Worm (Caenorhabditis elegans): ENCODE measurements around the gene asp-12.

asp-12 gene

DNA sequence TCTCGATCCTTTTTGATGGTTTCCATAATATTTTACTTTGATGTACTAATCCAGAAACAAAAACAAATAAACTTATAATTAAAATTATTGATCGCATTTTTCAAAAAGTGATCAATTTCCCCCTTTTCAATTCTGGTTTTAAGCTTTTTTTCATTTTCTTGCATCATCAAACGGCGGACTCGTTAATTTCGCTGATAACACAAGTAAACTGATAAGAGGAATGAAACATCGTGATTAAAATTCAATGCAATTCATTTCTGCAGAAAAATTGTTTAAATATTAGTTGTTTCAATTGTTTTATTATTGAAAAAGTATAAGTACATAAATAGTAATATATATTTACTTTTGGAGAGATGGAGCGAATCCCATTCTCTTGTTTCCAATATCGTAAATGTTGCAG lies 1.7 kb upstream of the asp-12 start:
- peak in 1 of 2 experiments; percentile 24 for TF ChIP-seq lsy-2 (tag; optimal IDR thresholded peaks at IDR 0.05)
- TF ChIP-seq elt-3 (tag; optimal IDR thresholded peaks at IDR 0.05), result no peak
- TF ChIP-seq gmeb-1 (tag; optimal IDR thresholded peaks at IDR 0.05), result peak; percentile 71
- no peak for TF ChIP-seq alr-1 (tag; optimal IDR thresholded peaks at IDR 0.05)
- peak; percentile 77 for TF ChIP-seq crh-2 (tag; optimal IDR thresholded peaks at IDR 0.05)
- TF ChIP-seq sma-3 (GFP tag; optimal IDR thresholded peaks at IDR 0.05), result peak; percentile 34
- no peak for TF ChIP-seq nhr-237 (tag; optimal IDR thresholded peaks at IDR 0.05)
- TF ChIP-seq sma-9 (GFP tag; optimal IDR thresholded peaks at IDR 0.05), result peak; percentile 63
- no peak for TF ChIP-seq sma-9 (tag; optimal IDR thresholded peaks at IDR 0.05)
- no peak for TF ChIP-seq C34F6.9 (tag; optimal IDR thresholded peaks at IDR 0.05)
- TF ChIP-seq lin-13 (GFP tag; optimal IDR thresholded peaks at IDR 0.05), result peak; percentile 16
- TF ChIP-seq fos-1 (tag; optimal IDR thresholded peaks at IDR 0.05), result peak; percentile 73
- no peak for TF ChIP-seq ama-1 (optimal IDR thresholded peaks at IDR 0.05)
- peak; percentile 66 for TF ChIP-seq nhr-129 (tag; optimal IDR thresholded peaks at IDR 0.05)

DNA sequence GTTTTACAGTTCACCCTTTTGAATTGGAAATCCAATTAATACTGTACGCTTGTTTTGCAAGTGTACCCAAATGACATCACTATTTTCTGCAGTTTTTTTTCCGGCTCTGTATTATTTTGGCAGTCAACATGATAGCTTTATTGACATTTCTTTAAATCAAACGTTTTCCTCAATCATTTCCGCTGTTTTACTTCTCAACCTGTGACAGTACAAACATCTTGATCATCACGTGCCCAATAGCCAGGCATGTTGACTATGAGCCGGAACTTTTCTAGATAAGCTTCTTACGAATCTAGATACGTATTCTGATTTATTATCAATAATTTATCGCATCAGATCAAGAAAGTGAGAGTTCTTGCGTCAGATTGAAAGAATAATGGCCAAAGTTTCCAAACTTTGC lies 868 bp downstream of the asp-12 start:
- TF ChIP-seq sma-3 (GFP tag; optimal IDR thresholded peaks at IDR 0.05) (peak; percentile 9), fos-1 (tag; optimal IDR thresholded peaks at IDR 0.05) (peak; percentile 2), nhr-77 (tag; optimal IDR thresholded peaks at IDR 0.05) (no peak), ceh-82 (tag; optimal IDR thresholded peaks at IDR 0.05) (no peak), sma-9 (GFP tag; optimal IDR thresholded peaks at IDR 0.05) (peak; percentile 55), sma-9 (tag; optimal IDR thresholded peaks at IDR 0.05) (no peak)

DNA sequence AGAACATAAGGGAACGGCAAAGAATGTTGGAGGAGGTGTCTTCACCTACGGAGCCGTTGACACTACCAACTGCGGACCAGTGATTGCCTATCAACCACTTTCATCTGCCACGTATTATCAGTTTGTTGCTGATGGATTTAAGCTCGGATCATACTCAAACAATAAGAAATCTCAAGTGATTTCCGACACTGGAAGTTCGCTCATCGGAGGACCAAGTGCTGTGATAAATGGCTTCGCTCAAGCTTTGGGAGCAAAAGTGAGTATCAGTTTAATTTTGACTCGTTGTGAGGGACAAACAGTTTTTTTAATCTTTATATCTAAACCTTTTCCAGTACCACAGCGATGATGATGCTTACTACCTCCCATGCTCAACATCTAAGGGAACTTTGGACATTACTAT lies 2.4 kb downstream of the asp-12 start:
- TF ChIP-seq ztf-11 (tag; optimal IDR thresholded peaks at IDR 0.05) (no peak), skn-1 (tag; optimal IDR thresholded peaks at IDR 0.05) (no peak), ZK546.5 (tag; optimal IDR thresholded peaks at IDR 0.05) (no peak), nhr-10 (tag; optimal IDR thresholded peaks at IDR 0.05) (no peak), nhr-21 (tag; optimal IDR thresholded peaks at IDR 0.05) (no peak), nhr-12 (tag; optimal IDR thresholded peaks at IDR 0.05) (no peak), ama-1 (optimal IDR thresholded peaks at IDR 0.05) (no peak), peb-1 (tag; optimal IDR thresholded peaks at IDR 0.05) (no peak), unc-55 (GFP tag; optimal IDR thresholded peaks at IDR 0.05) (no peak), mdl-1 (tag; optimal IDR thresholded peaks at IDR 0.05) (no peak), ceh-82 (tag; optimal IDR thresholded peaks at IDR 0.05) (no peak), nhr-25 (tag; optimal IDR thresholded peaks at IDR 0.05) (no peak), nhr-237 (tag; optimal IDR thresholded peaks at IDR 0.05) (no peak), F13H6.1 (tag; optimal IDR thresholded peaks at IDR 0.05) (no peak), lsy-2 (tag; optimal IDR thresholded peaks at IDR 0.05) (no peak)

DNA sequence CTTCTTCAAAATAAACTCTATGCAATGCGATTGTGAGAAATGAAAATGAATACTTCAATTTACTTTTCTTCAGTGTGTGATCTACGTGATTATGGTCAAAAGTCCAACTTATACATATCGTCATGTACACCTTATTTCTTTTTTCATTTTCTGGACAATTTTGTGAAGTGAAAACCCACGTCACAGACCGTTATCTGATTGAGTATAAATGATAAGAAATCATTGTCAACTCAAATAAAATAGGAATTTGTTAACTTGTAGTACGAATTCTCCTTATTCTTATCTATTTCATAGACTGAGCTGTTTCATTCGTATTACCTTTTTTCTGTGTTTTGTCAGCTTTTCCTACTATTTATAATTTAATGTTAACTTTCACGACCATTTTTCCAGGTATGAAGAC lies 3.0 kb downstream of the asp-12 start, which contains the start of gene asp-5:
asp-5 (plus strand) TSS at position 391 of the 400 bp plus-strand sequence.
- TF ChIP-seq gmeb-1 (tag; optimal IDR thresholded peaks at IDR 0.05) (no peak), unc-39 (tag; optimal IDR thresholded peaks at IDR 0.05) (no peak), ceh-16 (tag; optimal IDR thresholded peaks at IDR 0.05) (no peak), crh-2 (tag; optimal IDR thresholded peaks at IDR 0.05) (peak; percentile 55), fos-1 (tag; optimal IDR thresholded peaks at IDR 0.05) (peak; percentile 41), R02D3.7 (tag; optimal IDR thresholded peaks at IDR 0.05) (no peak), sma-9 (GFP tag; optimal IDR thresholded peaks at IDR 0.05) (peak; percentile 34), sma-9 (tag; optimal IDR thresholded peaks at IDR 0.05) (no peak), lsy-2 (tag; optimal IDR thresholded peaks at IDR 0.05) (no peak), mab-5 (tag; optimal IDR thresholded peaks at IDR 0.05) (no peak), unc-55 (GFP tag; optimal IDR thresholded peaks at IDR 0.05) (no peak), nhr-25 (tag; optimal IDR thresholded peaks at IDR 0.05) (no peak), skn-1 (tag; optimal IDR thresholded peaks at IDR 0.05) (peak; percentile 20), nhr-237 (tag; optimal IDR thresholded peaks at IDR 0.05) (no peak), elt-3 (tag; optimal IDR thresholded peaks at IDR 0.05) (no peak), unc-62 (GFP tag; optimal IDR thresholded peaks at IDR 0.05) (no peak), nhr-129 (tag; optimal IDR thresholded peaks at IDR 0.05) (no peak), lin-11 (tag; optimal IDR thresholded peaks at IDR 0.05) (no peak), lin-39 (tag; optimal IDR thresholded peaks at IDR 0.05) (no peak), ztf-1 (GFP tag; conservative IDR thresholded peaks at IDR 0.05) (no peak)

DNA sequence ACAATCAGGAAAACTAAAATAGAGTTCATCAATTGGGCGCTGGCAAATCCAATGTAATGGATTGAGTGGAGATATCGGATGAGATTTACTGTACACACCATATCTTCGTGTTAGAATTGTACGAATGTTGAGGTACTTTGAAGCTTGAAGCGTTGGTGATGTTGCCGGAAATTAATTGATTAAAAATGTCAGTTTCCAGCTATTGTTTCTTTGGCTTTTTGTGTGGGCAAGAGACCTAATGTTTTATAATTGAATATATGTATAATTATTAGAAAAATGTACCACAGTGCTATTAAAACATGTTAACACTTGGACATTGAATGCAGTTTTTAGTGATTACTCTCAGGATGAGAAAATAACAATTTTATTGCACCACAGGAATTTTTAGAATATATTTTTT lies 9.8 kb downstream of the asp-12 start, which contains the start of gene str-136:
str-136 (minus strand) TSS at position 101 of the 400 bp plus-strand sequence.
- TF ChIP-seq lin-39 (tag; optimal IDR thresholded peaks at IDR 0.05) (no peak), C34F6.9 (tag; optimal IDR thresholded peaks at IDR 0.05) (no peak), peb-1 (tag; optimal IDR thresholded peaks at IDR 0.05) (no peak), nhr-10 (tag; optimal IDR thresholded peaks at IDR 0.05) (no peak), ztf-11 (tag; optimal IDR thresholded peaks at IDR 0.05) (no peak), gmeb-1 (tag; optimal IDR thresholded peaks at IDR 0.05) (no peak)
